Fruit fly (Drosophila melanogaster): ENCODE data around the gene CG10096.

CG10096 gene

dm6 chr3R:12408160-12408559, 12.4 kb upstream of the CG10096 start, which contains the start of gene CG5196 (continued):
- TF ChIP-seq Oli (tag; optimal IDR thresholded peaks at IDR 0.05) (no peak), E2f2 (GFP tag; IDR thresholded peaks at IDR 0.05) (peak; percentile 87), pan (optimal IDR thresholded peaks at IDR 0.05) (no peak), pan (GFP tag; optimal IDR thresholded peaks at IDR 0.05 in 1 of 2, IDR thresholded peaks at IDR 0.05 in 1 of 2) (no peak), Xbp1 (GFP tag; optimal IDR thresholded peaks at IDR 0.05) (peak; percentile 12), sim (GFP tag; IDR thresholded peaks at IDR 0.05) (no peak), CG30431 (GFP tag; optimal IDR thresholded peaks at IDR 0.05) (no peak), CG3995 (GFP tag; optimal IDR thresholded peaks at IDR 0.05) (peak; percentile 78), HHEX (GFP tag; optimal IDR thresholded peaks at IDR 0.05) (no peak), Stat92E (GFP tag; optimal IDR thresholded peaks at IDR 0.05) (peak in 1 of 3 experiments; percentile 44), pita (GFP tag; optimal IDR thresholded peaks at IDR 0.05) (no peak), peb (GFP tag; IDR thresholded peaks at IDR 0.05) (no peak), CG18599 (GFP tag; optimal IDR thresholded peaks at IDR 0.05) (no peak), lmd (GFP tag; IDR thresholded peaks at IDR 0.05) (no peak), ssp (GFP tag; IDR thresholded peaks at IDR 0.05) (no peak), Elba2 (GFP tag; optimal IDR thresholded peaks at IDR 0.05) (no peak), CG12769 (tag; optimal IDR thresholded peaks at IDR 0.05) (no peak), CG12236 (GFP tag; optimal IDR thresholded peaks at IDR 0.05) (no peak), slp2 (GFP tag; optimal IDR thresholded peaks at IDR 0.05) (no peak), tll (GFP tag; optimal IDR thresholded peaks at IDR 0.05) (no peak), maf-S (GFP tag; optimal IDR thresholded peaks at IDR 0.05) (no peak), NC2α (GFP tag; optimal IDR thresholded peaks at IDR 0.05) (no peak), CG17385 (GFP tag; optimal IDR thresholded peaks at IDR 0.05) (no peak), CG18619 (GFP tag; optimal IDR thresholded peaks at IDR 0.05) (no peak), corto (GFP tag; optimal IDR thresholded peaks at IDR 0.05) (no peak), Adf1 (GFP tag; IDR thresholded peaks at IDR 0.05) (peak; percentile 36; the same call in 1 of the 2 replicates), grn (GFP tag; optimal IDR thresholded peaks at IDR 0.05) (no peak), sug (tag; optimal IDR thresholded peaks at IDR 0.05) (peak; percentile 51), nau (GFP tag; optimal IDR thresholded peaks at IDR 0.05) (no peak), CG9727 (GFP tag; optimal IDR thresholded peaks at IDR 0.05) (no peak), CG11560 (tag; IDR thresholded peaks at IDR 0.05) (no peak), Ptx1 (GFP tag; IDR thresholded peaks at IDR 0.05) (no peak), pho (GFP tag; optimal IDR thresholded peaks at IDR 0.05) (no peak), knrl (GFP tag; IDR thresholded peaks at IDR 0.05; ENCODE audit: partially characterized antibody) (peak; percentile 66), CG7987 (GFP tag; optimal IDR thresholded peaks at IDR 0.05) (peak; percentile 25), kay (GFP tag; optimal IDR thresholded peaks at IDR 0.05) (no peak), tio (GFP tag; optimal IDR thresholded peaks at IDR 0.05) (no peak), NFAT (GFP tag; IDR thresholded peaks at IDR 0.05) (no peak), her (GFP tag; optimal IDR thresholded peaks at IDR 0.05) (peak; percentile 13), NfI (GFP tag; optimal IDR thresholded peaks at IDR 0.05) (peak; percentile 30), PHDP (tag; optimal IDR thresholded peaks at IDR 0.05) (peak; percentile 40), Doc2 (GFP tag; IDR thresholded peaks at IDR 0.05) (no peak), Dll (GFP tag; IDR thresholded peaks at IDR 0.05; ENCODE audit: partially characterized antibody) (peak; percentile 64), CG6854 (GFP tag; optimal IDR thresholded peaks at IDR 0.05) (peak; percentile 36), dimm (GFP tag; IDR thresholded peaks at IDR 0.05) (no peak), bsh (GFP tag; optimal IDR thresholded peaks at IDR 0.05) (no peak), CG7963 (GFP tag; IDR thresholded peaks at IDR 0.05; ENCODE audit: partially characterized antibody) (peak; percentile 55; the same call in 2 of the 3 replicates), CG17361 (GFP tag; IDR thresholded peaks at IDR 0.05) (no peak), Usf (GFP tag; optimal IDR thresholded peaks at IDR 0.05) (no peak), vfl (GFP tag; optimal IDR thresholded peaks at IDR 0.05) (no peak), dysf (GFP tag; IDR thresholded peaks at IDR 0.05) (no peak)
